Worm (Caenorhabditis elegans) whole organism, L4 larva: ENCODE measurements around the gene slc-25A21.
A peak's percentile ranks its signal among the peaks of the same experiment; 100 is the strongest.

Experiments
- D1046.2 ChIP-seq: fragments of 200-800 bp; sonication (Bioruptor generic); IDR thresholded peaks from 2 replicates; pipeline ENCODE4 v1.3.6; 2022; ENCODE audit warnings: missing genetic modification characterization, missing compliant biosample characterization
- F10B5.3 ChIP-seq: sonication (generic microtip); optimal IDR thresholded peaks from 2 replicates; lab custom pipeline; 2016; ENCODE audit warnings: mild to moderate bottlenecking, missing genetic modification characterization, missing compliant biosample characterization
- F37D6.2 ChIP-seq: sonication (generic microtip); optimal IDR thresholded peaks from 2 replicates; lab custom pipeline; 2016; ENCODE audit warnings: mild to moderate bottlenecking, missing genetic modification characterization, missing compliant biosample characterization
- aha-1 ChIP-seq: fragments of 150-350 bp; peaks from one replicate; lab custom pipeline; 2014; ENCODE audit warnings: missing biosample characterization, missing genetic modification characterization
- aly-2 ChIP-seq: sonication (generic microtip); optimal IDR thresholded peaks from 2 replicates; lab custom pipeline; 2018; ENCODE audit warnings: missing biosample characterization, missing genetic modification characterization
- ceh-20 ChIP-seq: fragments of 200-800 bp; sonication (Bioruptor generic); IDR thresholded peaks from 2 replicates; pipeline ENCODE4 v1.3.6; 2022; ENCODE audit warnings: missing genetic modification reagents, missing genetic modification characterization, missing compliant biosample characterization
- ceh-28 ChIP-seq: fragments of 150-350 bp; optimal IDR thresholded peaks from 2 replicates; lab custom pipeline; 2014; ENCODE audit warnings: missing biosample characterization, missing genetic modification reagents, missing genetic modification characterization
- ceh-32 ChIP-seq: sonication (generic microtip); optimal IDR thresholded peaks from 2 replicates; lab custom pipeline; 2016; ENCODE audit warnings: mild to moderate bottlenecking, missing genetic modification characterization, missing compliant biosample characterization; ENCODE audit not compliant: poor library complexity
- ces-1 ChIP-seq: fragments of 150-350 bp; sonication (generic microtip); optimal IDR thresholded peaks from 4 replicates; lab custom pipeline; 2014; ENCODE audit warnings: missing biosample characterization, missing genetic modification reagents, missing genetic modification characterization
- cey-2 ChIP-seq: sonication (generic microtip); optimal IDR thresholded peaks from 3 replicates; lab custom pipeline; 2017; ENCODE audit warnings: missing genetic modification characterization, mild to moderate bottlenecking, missing compliant biosample characterization, antibody characterized with exemption, borderline replicate concordance; ENCODE audit not compliant: insufficient read depth
- ctbp-1 ChIP-seq: fragments of 200-800 bp; sonication (Bioruptor generic); IDR thresholded peaks from 2 replicates; pipeline ENCODE4 v1.3.6; 2022; ENCODE audit warnings: missing genetic modification reagents, missing genetic modification characterization, missing compliant biosample characterization
- dmd-8 ChIP-seq: fragments of 200-800 bp; sonication (Bioruptor generic); IDR thresholded peaks from 2 replicates; pipeline ENCODE4 v1.3.6; 2022; ENCODE audit warnings: missing genetic modification characterization, missing compliant biosample characterization
- dpl-1 ChIP-seq: fragments of 150-350 bp; optimal IDR thresholded peaks from 2 replicates; lab custom pipeline; 2014; ENCODE audit warnings: missing biosample characterization, missing genetic modification reagents, missing genetic modification characterization
- duxl-1 ChIP-seq: sonication (generic microtip); optimal IDR thresholded peaks from 2 replicates; lab custom pipeline; 2016; ENCODE audit warnings: mild to moderate bottlenecking, missing genetic modification characterization, moderate library complexity, missing compliant biosample characterization; ENCODE audit not compliant: poor library complexity
- dve-1 ChIP-seq: sonication (generic microtip); optimal IDR thresholded peaks from 2 replicates; lab custom pipeline; 2017; ENCODE audit warnings: antibody characterized with exemption, mild to moderate bottlenecking, missing genetic modification characterization, missing compliant biosample characterization; ENCODE audit not compliant: insufficient read depth
- gei-8 ChIP-seq: fragments of 200-800 bp; sonication (Bioruptor generic); optimal IDR thresholded peaks from 2 replicates; lab custom pipeline; 2018; ENCODE audit warnings: mild to moderate bottlenecking, missing genetic modification characterization, missing compliant biosample characterization
- hif-1 ChIP-seq, 2 experiments: sonication (generic microtip); optimal IDR thresholded peaks; 2 replicates each; lab custom pipeline; 2016 to 2017; ENCODE audit warnings: missing compliant biosample characterization in 2 of 2, missing genetic modification characterization in 2 of 2, missing genetic modification reagents in 2 of 2, missing genotype in 2 of 2, mild to moderate bottlenecking in 1 of 2
- hlh-11 ChIP-seq: fragments of 200-800 bp; sonication (Bioruptor generic); optimal IDR thresholded peaks from 2 replicates; lab custom pipeline; 2018; ENCODE audit warnings: mild to moderate bottlenecking, missing genetic modification characterization, missing compliant biosample characterization
- hmg-1.1 ChIP-seq: fragments of 200-800 bp; sonication (Bioruptor generic); IDR thresholded peaks from 2 replicates; pipeline ENCODE4 v1.3.6; 2022; ENCODE audit warnings: missing genetic modification reagents, missing genetic modification characterization, missing compliant biosample characterization
- jun-1 ChIP-seq: fragments of 150-350 bp; optimal IDR thresholded peaks from 2 replicates; lab custom pipeline; 2014; ENCODE audit warnings: missing biosample characterization, missing genetic modification reagents, missing genetic modification characterization
- lin-1 ChIP-seq: fragments of 200-800 bp; sonication (Bioruptor generic); IDR thresholded peaks from 2 replicates; pipeline ENCODE4 v1.3.6; 2022; ENCODE audit warnings: missing genetic modification reagents, missing genetic modification characterization, missing compliant biosample characterization
- lin-15B ChIP-seq: fragments of 150-350 bp; sonication (generic microtip); optimal IDR thresholded peaks from 3 replicates; lab custom pipeline; 2014; ENCODE audit warnings: missing biosample characterization, missing genetic modification characterization
- lin-38 ChIP-seq: fragments of 200-800 bp; sonication (Bioruptor generic); IDR thresholded peaks from 2 replicates; pipeline ENCODE4 v1.3.6; 2022; ENCODE audit warnings: missing genetic modification reagents, missing genetic modification characterization, missing compliant biosample characterization
- lin-39 ChIP-seq: fragments of 150-350 bp; optimal IDR thresholded peaks from 2 replicates; lab custom pipeline; 2014; ENCODE audit warnings: missing biosample characterization, missing genetic modification reagents, missing genetic modification characterization
- mdl-1 ChIP-seq, 2 experiments: fragments of 150-350 bp in 1 of 2; sonication (generic microtip) in 1 of 2; optimal IDR thresholded peaks; 2 replicates each; lab custom pipeline; 2014 to 2017; ENCODE audit warnings: missing biosample characterization in 2 of 2, missing genetic modification characterization in 2 of 2
- mep-1 ChIP-seq: fragments of 150-350 bp; sonication (generic microtip); optimal IDR thresholded peaks from 3 replicates; lab custom pipeline; 2014; ENCODE audit warnings: missing biosample characterization, missing genetic modification characterization
- mes-2 ChIP-seq: sonication (generic microtip); optimal IDR thresholded peaks from 2 replicates; lab custom pipeline; 2016; ENCODE audit warnings: missing genotype, mild to moderate bottlenecking, missing genetic modification characterization, missing compliant biosample characterization; ENCODE audit not compliant: poor library complexity, severe bottlenecking
- nhr-10 ChIP-seq: fragments of 150-350 bp; optimal IDR thresholded peaks from 2 replicates; lab custom pipeline; 2014; ENCODE audit warnings: missing biosample characterization, missing genetic modification characterization
- nhr-102 ChIP-seq: sonication (generic microtip); optimal IDR thresholded peaks from 2 replicates; lab custom pipeline; 2016; ENCODE audit warnings: mild to moderate bottlenecking, missing genetic modification characterization, moderate library complexity, missing compliant biosample characterization
- nhr-28 ChIP-seq: fragments of 150-350 bp; optimal IDR thresholded peaks from 2 replicates; lab custom pipeline; 2014; ENCODE audit warnings: missing biosample characterization, missing genetic modification characterization
- nhr-41 ChIP-seq: fragments of 200-800 bp; sonication (Bioruptor generic); IDR thresholded peaks from 2 replicates; pipeline ENCODE4 v1.3.6; 2022; ENCODE audit warnings: missing genetic modification reagents, missing genetic modification characterization, missing compliant biosample characterization
- nhr-6 ChIP-seq: fragments of 150-350 bp; optimal IDR thresholded peaks from 2 replicates; lab custom pipeline; 2014; ENCODE audit warnings: missing biosample characterization, missing genetic modification characterization
- rbr-2 ChIP-seq: sonication (generic microtip); optimal IDR thresholded peaks from 2 replicates; lab custom pipeline; 2016; ENCODE audit warnings: missing genotype, missing genetic modification characterization, missing compliant biosample characterization
- saeg-2 ChIP-seq: fragments of 200-800 bp; sonication (Bioruptor generic); IDR thresholded peaks from 2 replicates; pipeline ENCODE4 v1.3.6; 2022; ENCODE audit warnings: missing genetic modification reagents, missing genetic modification characterization, missing compliant biosample characterization
- sdz-12 ChIP-seq: fragments of 200-800 bp; sonication (Bioruptor generic); optimal IDR thresholded peaks from 2 replicates; lab custom pipeline; 2018; ENCODE audit warnings: mild to moderate bottlenecking, missing genetic modification characterization, missing compliant biosample characterization
- set-16 ChIP-seq: fragments of 200-800 bp; sonication (Bioruptor generic); IDR thresholded peaks from 2 replicates; pipeline ENCODE4 v1.3.6; 2022; ENCODE audit warnings: missing genetic modification reagents, missing genetic modification characterization, missing compliant biosample characterization
- skn-1 ChIP-seq: fragments of 150-350 bp; optimal IDR thresholded peaks from 2 replicates; lab custom pipeline; 2014; ENCODE audit warnings: missing biosample characterization, missing genetic modification characterization
- snpc-1.2 ChIP-seq: fragments of 200-800 bp; sonication (Bioruptor generic); IDR thresholded peaks from 2 replicates; pipeline ENCODE4 v1.3.6; 2022; ENCODE audit warnings: missing genetic modification reagents, missing genetic modification characterization, missing compliant biosample characterization
- spr-3 ChIP-seq: fragments of 200-800 bp; sonication (Bioruptor generic); optimal IDR thresholded peaks from 2 replicates; lab custom pipeline; 2018; ENCODE audit warnings: mild to moderate bottlenecking, missing genetic modification characterization, missing compliant biosample characterization
- tra-1 ChIP-seq: fragments of 200-800 bp; sonication (Bioruptor generic); IDR thresholded peaks from 2 replicates; pipeline ENCODE4 v1.3.6; 2022; ENCODE audit warnings: missing genetic modification reagents, missing genetic modification characterization, missing compliant biosample characterization
- unc-130 ChIP-seq: sonication (generic microtip); optimal IDR thresholded peaks from 2 replicates; lab custom pipeline; 2016; ENCODE audit warnings: missing genetic modification reagents, missing genetic modification characterization, missing compliant biosample characterization
- unc-62 ChIP-seq, 3 experiments: fragments of 150-350 bp in 1 of 3; sonication (generic microtip); optimal IDR thresholded peaks in 2 of 3; peaks in 1 of 3; 1 replicate in 1 of 3; 2 replicates in 2 of 3; lab custom pipeline; 2014 to 2017; ENCODE audit warnings: missing biosample characterization in 3 of 3, missing genetic modification characterization in 3 of 3, missing genetic modification reagents in 3 of 3, missing genotype in 1 of 3
- vab-7 ChIP-seq: fragments of 200-800 bp; sonication (Bioruptor generic); IDR thresholded peaks from 2 replicates; pipeline ENCODE4 v1.3.6; 2022; ENCODE audit warnings: missing genetic modification reagents, missing genetic modification characterization, missing compliant biosample characterization
- zfp-3 ChIP-seq: fragments of 200-800 bp; sonication (Bioruptor generic); conservative IDR thresholded peaks from 2 replicates; pipeline ENCODE4 v1.3.6; 2022; ENCODE audit warnings: missing genetic modification reagents, missing genetic modification characterization, missing compliant biosample characterization
- zip-11 ChIP-seq: fragments of 200-800 bp; sonication (Bioruptor generic); IDR thresholded peaks from 2 replicates; pipeline ENCODE4 v1.3.6; 2022; ENCODE audit warnings: missing genetic modification characterization, missing compliant biosample characterization
- ztf-7 ChIP-seq: fragments of 150-350 bp; optimal IDR thresholded peaks from 2 replicates; lab custom pipeline; 2014; ENCODE audit warnings: missing biosample characterization, missing genetic modification characterization

The slc-25A21 gene

DNA sequence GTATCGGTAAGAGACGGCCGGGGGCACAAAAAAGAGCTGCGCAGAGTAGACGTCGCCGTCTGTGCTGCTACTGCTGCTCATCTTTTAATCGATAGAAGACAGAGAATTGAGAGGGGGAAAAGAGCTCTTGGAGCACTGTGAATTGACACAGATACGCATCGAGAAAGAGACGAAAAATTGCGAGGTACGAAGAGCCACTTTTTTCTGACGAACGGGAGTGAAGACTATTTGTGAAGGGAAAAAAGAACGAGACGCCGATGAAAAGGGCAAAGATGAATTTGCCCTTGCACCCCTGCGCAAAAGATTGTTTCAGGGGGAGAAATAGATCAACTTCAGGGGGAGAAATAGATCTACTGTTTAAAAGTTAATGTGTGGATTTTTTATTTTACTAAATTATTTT is 12.6 kb downstream of the slc-25A21 start (continued):
- TF ChIP-seq ceh-28 (tag; lab: Kevin White, UChicago), result peak; percentile 13

- no peak for TF ChIP-seq unc-130 (GFP tag; lab: Kevin White, UChicago)
- TF ChIP-seq nhr-41 (GFP tag; lab: Robert Waterston, UW), result no peak
- TF ChIP-seq F10B5.3 (tag; lab: Kevin White, UChicago), result no peak
- no peak for TF ChIP-seq lin-15B
- peak; percentile 86 for TF ChIP-seq set-16 (GFP tag; lab: Robert Waterston, UW)
- no peak for TF ChIP-seq D1046.2
- 0 out of 2 replicates have a peak, but pooled peaks have one; percentile 10 for TF ChIP-seq snpc-1.2
- no peak for TF ChIP-seq unc-62 (GFP tag; optimal IDR thresholded peaks at IDR 0.05 in 1 of 2; lab: Kevin White, UChicago)
- no peak for TF ChIP-seq unc-62 (tag; optimal IDR thresholded peaks at IDR 0.05; lab: Kevin White, UChicago)
Measured at ce11 chrX:16204310-16204709, 14.7 kb downstream of the slc-25A21 start.

DNA sequence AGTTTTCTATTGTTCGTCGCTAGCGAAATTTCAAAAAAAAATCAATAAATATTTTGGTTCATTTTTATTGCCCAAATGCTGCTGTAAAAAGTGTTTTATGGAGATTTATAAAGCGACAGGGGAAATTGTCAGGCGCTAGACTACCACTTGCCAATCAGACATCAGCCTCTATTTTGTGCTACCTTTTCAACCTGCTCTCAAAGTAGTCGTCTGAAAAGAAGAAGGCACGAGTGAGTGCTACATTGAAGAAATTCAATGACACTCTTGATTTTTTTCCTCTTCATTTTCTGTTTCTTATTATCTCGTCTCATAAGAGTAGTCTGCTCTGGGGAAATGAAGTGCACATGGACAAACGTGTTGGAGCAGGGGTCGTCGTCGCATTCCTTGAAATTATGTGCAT is 16.2 kb downstream of the slc-25A21 start:
- TF ChIP-seq aly-2, result no peak
- peak; percentile 4 for TF ChIP-seq nhr-10 (tag; lab: Kevin White, UChicago)
- no peak for TF ChIP-seq saeg-2 (GFP tag; lab: Robert Waterston, UW)
- TF ChIP-seq ceh-32 (tag; lab: Kevin White, UChicago), result no peak
- peak; percentile 74 for TF ChIP-seq hlh-11 (tag; lab: Kevin White, UChicago)
- peak; percentile 67 for TF ChIP-seq jun-1 (tag; lab: Kevin White, UChicago)
- 0 out of 2 replicates have a peak, but pooled peaks have one; percentile 22 for TF ChIP-seq ctbp-1
- TF ChIP-seq dve-1 (tag; lab: Kevin White, UChicago), result peak; percentile 63
- TF ChIP-seq cey-2, result no peak
- TF ChIP-seq dpl-1 (GFP tag; lab: Kevin White, UChicago), result peak; percentile 32
- TF ChIP-seq F10B5.3 (tag; lab: Kevin White, UChicago), result peak; percentile 90
- TF ChIP-seq duxl-1 (tag; lab: Kevin White, UChicago), result peak; percentile 69
- TF ChIP-seq aha-1 (tag; lab: Kevin White, UChicago), result peak; percentile 62
- TF ChIP-seq skn-1 (tag; lab: Kevin White, UChicago), result no peak
- TF ChIP-seq dmd-8 (GFP tag; lab: Robert Waterston, UW), result no peak
- peak; percentile 87 for TF ChIP-seq F37D6.2 (tag; lab: Kevin White, UChicago)
- TF ChIP-seq ceh-28 (tag; lab: Kevin White, UChicago), result peak; percentile 68
- peak; percentile 53 for TF ChIP-seq lin-38 (GFP tag; lab: Robert Waterston, UW)
- TF ChIP-seq zip-11 (GFP tag; lab: Robert Waterston, UW), result no peak
- TF ChIP-seq nhr-102 (tag; lab: Kevin White, UChicago), result peak; percentile 90
- peak in 1 of 2 experiments; percentile 35 for TF ChIP-seq hif-1 (tag; optimal IDR thresholded peaks at IDR 0.05; lab: Kevin White, UChicago)
- peak; percentile 91 for TF ChIP-seq hmg-1.1
- TF ChIP-seq mep-1 (tag; lab: Kevin White, UChicago), result peak; percentile 89
- TF ChIP-seq spr-3 (GFP tag; lab: Kevin White, UChicago), result peak; percentile 36
- TF ChIP-seq nhr-6 (tag; lab: Kevin White, UChicago), result peak; percentile 35
- TF ChIP-seq ceh-20 (GFP tag; lab: Robert Waterston, UW), result 0 out of 2 replicates have a peak, but pooled peaks have one; percentile 32
- TF ChIP-seq tra-1 (GFP tag; lab: Robert Waterston, UW), result no peak
- 0 out of 2 replicates have a peak, but pooled peaks have one; percentile 33 for TF ChIP-seq lin-1
- TF ChIP-seq mes-2 (tag; lab: Kevin White, UChicago), result peak; percentile 65
- no peak for TF ChIP-seq sdz-12 (GFP tag; lab: Kevin White, UChicago)
- TF ChIP-seq mdl-1 (tag; optimal IDR thresholded peaks at IDR 0.05; lab: Kevin White, UChicago), result peak in 1 of 2 experiments; percentile 29
- no peak for TF ChIP-seq zfp-3 (GFP tag; lab: Robert Waterston, UW)
- TF ChIP-seq ztf-7 (tag; lab: Kevin White, UChicago), result peak; percentile 60
- peak; percentile 42 for TF ChIP-seq nhr-28 (tag; lab: Kevin White, UChicago)
- no peak for TF ChIP-seq lin-39 (tag; lab: Kevin White, UChicago)
- peak; percentile 50 for TF ChIP-seq ces-1
- TF ChIP-seq gei-8, result no peak
- peak; percentile 91 for TF ChIP-seq rbr-2 (tag; lab: Kevin White, UChicago)
- TF ChIP-seq vab-7 (GFP tag; lab: Robert Waterston, UW), result peak; percentile 31; the same call in 1 of the 2 replicates
